Fruit fly (Drosophila melanogaster) whole organism, embryonic: ENCODE results near the gene Rrp45.

ENCODE experiments used
- Asciz ChIP-seq: fragments of 200-800 bp; sonication (Bioruptor generic); optimal IDR thresholded peaks from 2 replicates; lab custom pipeline; 2017; ENCODE audit warnings: missing biosample characterization, mild to moderate bottlenecking, missing genetic modification characterization, missing genetic modification reagents
- Atf-2 ChIP-seq: fragments of 200-800 bp; sonication (Bioruptor generic); optimal IDR thresholded peaks from 2 replicates; lab custom pipeline; 2016; ENCODE audit warnings: missing biosample characterization, missing genetic modification characterization
- Awh ChIP-seq: fragments of 200-800 bp; sonication (Bioruptor generic); IDR thresholded peaks from 2 replicates; pipeline ENCODE4, ENCODE4 v1.3.6; 2022; ENCODE audit warnings: missing biosample characterization, missing genetic modification characterization
- Blimp-1 ChIP-seq: fragments of 200-800 bp; sonication (Bioruptor generic); optimal IDR thresholded peaks from 3 replicates; lab custom pipeline; 2018; ENCODE audit warnings: missing biosample characterization, missing genetic modification characterization, mild to moderate bottlenecking, moderate library complexity, missing genetic modification reagents
- CG11398 ChIP-seq: fragments of 200-800 bp; sonication (Bioruptor generic); optimal IDR thresholded peaks from 2 replicates; lab custom pipeline; 2016; ENCODE audit warnings: missing biosample characterization, missing genetic modification characterization
- CG15601 ChIP-seq: fragments of 200-800 bp; sonication (Bioruptor generic); optimal IDR thresholded peaks from 3 replicates; lab custom pipeline; 2019; ENCODE audit warnings: missing biosample characterization, mild to moderate bottlenecking, missing genetic modification characterization, moderate library complexity
- CG16815 ChIP-seq: fragments of 200-800 bp; sonication (Bioruptor generic); optimal IDR thresholded peaks from 3 replicates; lab custom pipeline; 2017; ENCODE audit warnings: missing biosample characterization, mild to moderate bottlenecking, missing genetic modification characterization
- CG17912 ChIP-seq: fragments of 200-800 bp; sonication (Bioruptor generic); optimal IDR thresholded peaks from 2 replicates; lab custom pipeline; 2018; ENCODE audit warnings: missing biosample characterization, mild to moderate bottlenecking, missing genetic modification characterization
- CG18599 ChIP-seq: fragments of 200-800 bp; sonication (Bioruptor generic); optimal IDR thresholded peaks from 3 replicates; lab custom pipeline; 2017; ENCODE audit warnings: missing biosample characterization, missing genetic modification characterization, mild to moderate bottlenecking, moderate library complexity, missing genetic modification reagents
- CG2202 ChIP-seq: fragments of 200-800 bp; sonication (Bioruptor generic); optimal IDR thresholded peaks from 2 replicates; lab custom pipeline; 2018; ENCODE audit warnings: missing biosample characterization, mild to moderate bottlenecking, missing genetic modification characterization
- CG33213 ChIP-seq: fragments of 200-800 bp; sonication (Bioruptor generic); optimal IDR thresholded peaks from 3 replicates; lab custom pipeline; 2016; ENCODE audit warnings: missing biosample characterization, missing genetic modification characterization
- CG3847 ChIP-seq: fragments of 200-800 bp; sonication (Bioruptor generic); IDR thresholded peaks from 2 replicates; pipeline ENCODE4 v1.3.6; 2022; ENCODE audit warnings: missing biosample characterization, missing genetic modification characterization
- CG6854 ChIP-seq: fragments of 200-800 bp; sonication (Bioruptor generic); optimal IDR thresholded peaks from 3 replicates; lab custom pipeline; 2017; ENCODE audit warnings: missing biosample characterization, mild to moderate bottlenecking, missing genetic modification characterization
- CG7357 ChIP-seq: fragments of 200-800 bp; sonication (Bioruptor generic); IDR thresholded peaks from 3 replicates; pipeline ENCODE4 v1.3.6; 2022; ENCODE audit warnings: missing biosample characterization, missing genetic modification characterization
- CG7745 ChIP-seq: fragments of 200-800 bp; sonication (Bioruptor generic); optimal IDR thresholded peaks from 2 replicates; lab custom pipeline; 2018; ENCODE audit warnings: missing biosample characterization, mild to moderate bottlenecking, missing genetic modification characterization, moderate library complexity
- CG7839 ChIP-seq: fragments of 200-800 bp; sonication (Bioruptor generic); optimal IDR thresholded peaks from 3 replicates; lab custom pipeline; 2018; ENCODE audit warnings: missing biosample characterization, mild to moderate bottlenecking, missing genetic modification characterization, moderate library complexity
- CG9797 ChIP-seq: fragments of 200-800 bp; sonication (Bioruptor generic); optimal IDR thresholded peaks from 3 replicates; lab custom pipeline; 2018; ENCODE audit warnings: missing biosample characterization, mild to moderate bottlenecking, missing genetic modification characterization
- CG9817 ChIP-seq: fragments of 200-800 bp; sonication (Bioruptor generic); optimal IDR thresholded peaks from 2 replicates; lab custom pipeline; 2018; ENCODE audit warnings: missing biosample characterization, mild to moderate bottlenecking, missing genetic modification characterization, moderate library complexity
- CHES-1-like ChIP-seq: fragments of 200-800 bp; sonication (Bioruptor generic); optimal IDR thresholded peaks from 2 replicates; lab custom pipeline; 2016; ENCODE audit warnings: missing biosample characterization, missing genetic modification characterization
- Camta ChIP-seq: fragments of 200-800 bp; sonication (Bioruptor generic); optimal IDR thresholded peaks from 2 replicates; lab custom pipeline; 2016; ENCODE audit warnings: missing biosample characterization, missing genetic modification characterization
- CoRest ChIP-seq: fragments of 200-800 bp; sonication (Bioruptor generic); optimal IDR thresholded peaks from 3 replicates; lab custom pipeline; 2018; ENCODE audit warnings: missing biosample characterization, mild to moderate bottlenecking, missing genetic modification characterization, moderate library complexity
- Dad ChIP-seq: fragments of 200-800 bp; sonication (Bioruptor generic); optimal IDR thresholded peaks from 3 replicates; lab custom pipeline; 2016; ENCODE audit warnings: missing biosample characterization, missing genetic modification characterization
- Dbx ChIP-seq: fragments of 200-800 bp; sonication (Bioruptor generic); IDR thresholded peaks from 3 replicates; pipeline ENCODE4 v1.3.6; 2022; ENCODE audit warnings: missing biosample characterization, missing genetic modification characterization
- Dek ChIP-seq: fragments of 200-800 bp; sonication (Bioruptor generic); optimal IDR thresholded peaks from 3 replicates; lab custom pipeline; 2019; ENCODE audit warnings: missing biosample characterization, mild to moderate bottlenecking, missing genetic modification characterization, moderate library complexity
- Hsf ChIP-seq: fragments of 200-800 bp; sonication (Bioruptor generic); optimal IDR thresholded peaks from 3 replicates; lab custom pipeline; 2016; ENCODE audit warnings: missing biosample characterization, missing genetic modification characterization
- MESR4 ChIP-seq: fragments of 200-800 bp; sonication (Bioruptor generic); optimal IDR thresholded peaks from 2 replicates; lab custom pipeline; 2018; ENCODE audit warnings: missing biosample characterization, mild to moderate bottlenecking, missing genetic modification characterization, moderate library complexity
- Med ChIP-seq: fragments of 200-800 bp; sonication (Bioruptor generic); peaks from one replicate; lab custom pipeline; 2016; ENCODE audit warnings: missing biosample characterization, missing genetic modification characterization, mild to moderate bottlenecking, inconsistent platforms, moderate library complexity
- Nf-YC ChIP-seq: fragments of 200-800 bp; optimal IDR thresholded peaks from 3 replicates; lab custom pipeline; 2019; ENCODE audit warnings: missing biosample characterization, mild to moderate bottlenecking, missing genetic modification characterization, moderate library complexity
- Oli ChIP-seq: fragments of 200-800 bp; sonication (Bioruptor generic); optimal IDR thresholded peaks from 2 replicates; lab custom pipeline; 2018; ENCODE audit warnings: missing biosample characterization, mild to moderate bottlenecking, missing genetic modification characterization, moderate library complexity
- PHDP ChIP-seq: fragments of 200-800 bp; sonication (Bioruptor generic); optimal IDR thresholded peaks from 3 replicates; lab custom pipeline; 2018; ENCODE audit warnings: missing biosample characterization, mild to moderate bottlenecking, missing genetic modification characterization, moderate library complexity
- Sry-δ ChIP-seq: fragments of 200-800 bp; sonication (Bioruptor generic); optimal IDR thresholded peaks from 2 replicates; lab custom pipeline; 2016; ENCODE audit warnings: missing biosample characterization, missing genetic modification characterization
- Vsx1 ChIP-seq: fragments of 200-800 bp; sonication (Bioruptor generic); optimal IDR thresholded peaks from 2 replicates; lab custom pipeline; 2017; ENCODE audit warnings: missing biosample characterization, mild to moderate bottlenecking, missing genetic modification characterization, missing genetic modification reagents
- bcd ChIP-seq: fragments of 200-800 bp; sonication (Bioruptor generic); optimal IDR thresholded peaks from 2 replicates; lab custom pipeline; 2017; ENCODE audit warnings: missing biosample characterization, mild to moderate bottlenecking, missing genetic modification characterization
- bigmax ChIP-seq: fragments of 200-800 bp; sonication (Bioruptor generic); optimal IDR thresholded peaks from 2 replicates; lab custom pipeline; 2018; ENCODE audit warnings: missing biosample characterization, mild to moderate bottlenecking, missing genetic modification characterization
- bsh ChIP-seq, 2 experiments: fragments of 200-800 bp; sonication (Bioruptor generic); optimal IDR thresholded peaks; 2 replicates each; lab custom pipeline; 2017 to 2018; ENCODE audit warnings: mild to moderate bottlenecking in 2 of 2, missing biosample characterization in 2 of 2, missing genetic modification characterization in 2 of 2, moderate library complexity in 1 of 2
- danr ChIP-seq: fragments of 200-800 bp; sonication (Bioruptor generic); IDR thresholded peaks from 2 replicates; pipeline ENCODE4 v1.3.6; 2022; ENCODE audit warnings: missing biosample characterization, missing genetic modification characterization
- eyg ChIP-seq: fragments of 200-800 bp; sonication (Bioruptor generic); optimal IDR thresholded peaks from 3 replicates; lab custom pipeline; 2016; ENCODE audit warnings: missing biosample characterization, missing genetic modification characterization
- gt ChIP-seq: fragments of 200-800 bp; sonication (Bioruptor generic); IDR thresholded peaks from 2 replicates; pipeline ENCODE4 v1.3.6; 2022; ENCODE audit warnings: missing biosample characterization, missing genetic modification characterization
- insv ChIP-seq, 2 experiments: fragments of 200-800 bp; sonication (Bioruptor generic); optimal IDR thresholded peaks; 3 replicates each; lab custom pipeline; 2016 to 2018; ENCODE audit warnings: missing biosample characterization in 2 of 2, missing genetic modification characterization in 2 of 2
- inv ChIP-seq: fragments of 200-800 bp; sonication (Bioruptor generic); IDR thresholded peaks from 2 replicates; pipeline ENCODE4 v1.3.6; 2022; ENCODE audit warnings: missing biosample characterization, missing genetic modification characterization; ENCODE audit not compliant: partially characterized antibody
- klu ChIP-seq: fragments of 200-800 bp; sonication (Bioruptor generic); IDR thresholded peaks from 2 replicates; pipeline ENCODE4 v1.3.6; 2022; ENCODE audit warnings: missing biosample characterization, missing genetic modification characterization
- pan ChIP-seq, 4 experiments: fragments of >200 bp in 3 of 4; fragments of 200-800 bp in 1 of 4; sonication (Bioruptor generic) in 1 of 4; optimal IDR thresholded peaks in 3 of 4; IDR thresholded peaks in 1 of 4; 2 replicates each; pipeline versions ENCODE4 v1.3.6 to Lab custom; 2017 to 2022; ENCODE audit warnings: missing biosample characterization in 2 of 4, missing genetic modification characterization in 2 of 4, mixed read lengths in 1 of 4
- pita ChIP-seq: fragments of 200-800 bp; sonication (Bioruptor generic); optimal IDR thresholded peaks from 2 replicates; lab custom pipeline; 2017; ENCODE audit warnings: missing biosample characterization, mild to moderate bottlenecking, missing genetic modification characterization
- pros ChIP-seq: fragments of 200-800 bp; sonication (Bioruptor generic); optimal IDR thresholded peaks from 3 replicates; lab custom pipeline; 2019; ENCODE audit warnings: missing biosample characterization, mild to moderate bottlenecking, missing genetic modification characterization, moderate library complexity
- pum ChIP-seq: fragments of 200-800 bp; sonication (Bioruptor generic); optimal IDR thresholded peaks from 2 replicates; lab custom pipeline; 2016; ENCODE audit warnings: missing biosample characterization, missing genetic modification characterization
- sim ChIP-seq: fragments of 200-800 bp; sonication (Bioruptor generic); IDR thresholded peaks from 2 replicates; pipeline ENCODE4 v1.3.6; 2022; ENCODE audit warnings: missing biosample characterization, missing genetic modification characterization
- sr ChIP-seq: fragments of 200-800 bp; sonication (Bioruptor generic); IDR thresholded peaks from 3 replicates; pipeline ENCODE4 v1.3.6; 2022; ENCODE audit warnings: missing biosample characterization, missing genetic modification characterization
- tna ChIP-seq: fragments of 200-800 bp; sonication (Bioruptor generic); IDR thresholded peaks from 2 replicates; pipeline ENCODE4 v1.3.6; 2022; ENCODE audit warnings: missing biosample characterization, missing genetic modification characterization; ENCODE audit not compliant: partially characterized antibody
- unc-4 ChIP-seq: fragments of 200-800 bp; sonication (Bioruptor generic); IDR thresholded peaks from 2 replicates; pipeline ENCODE4 v1.3.6; 2022; ENCODE audit warnings: missing biosample characterization, missing genetic modification characterization; ENCODE audit not compliant: partially characterized antibody
- yki ChIP-seq: fragments of >200 bp; optimal IDR thresholded peaks from 3 replicates; lab custom pipeline; 2018

Rrp45 gene

dm6 chrX:16833097-16833496, 42.0 kb upstream of the Rrp45 start (continued):
- TF ChIP-seq CG15601 (peak; percentile 83), Awh (GFP tag; lab: Robert Waterston, UW) (peak; percentile 74), Atf-2 (GFP tag; lab: Kevin White, UChicago) (peak; percentile 64), pum (peak; percentile 65), sr (GFP tag; lab: Robert Waterston, UW) (peak; percentile 59; the same call in 2 of the 3 replicates), CG3847 (GFP tag; lab: Robert Waterston, UW) (peak; percentile 55), Asciz (GFP tag; lab: Kevin White, UChicago) (peak; percentile 74), unc-4 (no peak), bcd (GFP tag; lab: Kevin White, UChicago) (peak; percentile 71), inv (no peak), Oli (peak; percentile 85), bsh (GFP tag; optimal IDR thresholded peaks at IDR 0.05; lab: Kevin White, UChicago) (peak; percentile 76 to 89), CG7745 (no peak), pita (no peak), insv (GFP tag; optimal IDR thresholded peaks at IDR 0.05; lab: Kevin White, UChicago) (no peak), Nf-YC (peak; percentile 31), CG2202 (tag; lab: Kevin White, UChicago) (peak; percentile 57), CG7357 (peak; percentile 67; the same call in 2 of the 3 replicates), bigmax (GFP tag; lab: Kevin White, UChicago) (no peak), pros (GFP tag; lab: Kevin White, UChicago) (no peak), CG7839 (peak; percentile 84), pan (optimal IDR thresholded peaks at IDR 0.05; lab: Kevin White, UChicago) (no peak), pan (GFP tag; optimal IDR thresholded peaks at IDR 0.05 in 1 of 2, IDR thresholded peaks at IDR 0.05 in 1 of 2) (peak in 1 of 2 experiments; percentile 70), sim (GFP tag; lab: Robert Waterston, UW) (no peak), CG17912 (GFP tag; lab: Kevin White, UChicago) (peak; percentile 40), Dad (peak; percentile 35), Med (GFP tag; lab: Kevin White, UChicago) (peak; percentile 90), CoRest (peak; percentile 75), PHDP (peak; percentile 82), yki (no peak), CG11398 (GFP tag; lab: Kevin White, UChicago) (no peak), Dbx (GFP tag; lab: Robert Waterston, UW) (no peak), CG33213 (GFP tag; lab: Kevin White, UChicago) (peak; percentile 62), Blimp-1 (GFP tag; lab: Kevin White, UChicago) (peak; percentile 81), Hsf (peak; percentile 68), eyg (GFP tag; lab: Kevin White, UChicago) (peak; percentile 39), tna (GFP tag; lab: Robert Waterston, UW) (no peak), Sry-δ (GFP tag; lab: Kevin White, UChicago) (peak; percentile 40), gt (GFP tag; lab: Robert Waterston, UW) (peak; percentile 34; the same call in 1 of the 2 replicates), Vsx1 (GFP tag; lab: Kevin White, UChicago) (peak; percentile 33), CG6854 (peak; percentile 9), CHES-1-like (GFP tag; lab: Kevin White, UChicago) (peak; percentile 7), CG18599 (GFP tag; lab: Kevin White, UChicago) (peak; percentile 60), danr (GFP tag; lab: Robert Waterston, UW) (peak; percentile 36; the same call in 1 of the 2 replicates), CG9797 (GFP tag; lab: Kevin White, UChicago) (no peak), CG9817 (peak; percentile 63), Camta (GFP tag; lab: Kevin White, UChicago) (peak; percentile 80), klu (no peak), MESR4 (no peak), CG16815 (GFP tag; lab: Kevin White, UChicago) (peak; percentile 24), Dek (peak; percentile 27)
